Worm (Caenorhabditis elegans): ENCODE data around the gene psr-1.

psr-1 gene

ce11 chrIV:4613516-4613915 lies 39.5 kb upstream of the psr-1 start:
- no peak for TF ChIP-seq hlh-4 (tag; optimal IDR thresholded peaks at IDR 0.05)
- no peak for TF ChIP-seq lin-35 (GFP tag; optimal IDR thresholded peaks at IDR 0.05)
- TF ChIP-seq nhr-47 (tag; optimal IDR thresholded peaks at IDR 0.05), result peak; percentile 72
- TF ChIP-seq dsc-1 (tag; optimal IDR thresholded peaks at IDR 0.05), result peak; percentile 96
- TF ChIP-seq grh-1 (GFP tag; IDR thresholded peaks at IDR 0.05), result no peak
- TF ChIP-seq egl-27 (tag; optimal IDR thresholded peaks at IDR 0.05), result no peak
- TF ChIP-seq aha-1 (tag; optimal IDR thresholded peaks at IDR 0.05), result no peak
- TF ChIP-seq pax-3 (tag; optimal IDR thresholded peaks at IDR 0.05), result peak; percentile 64
- no peak for TF ChIP-seq sptf-1 (tag; optimal IDR thresholded peaks at IDR 0.05)
- peak; percentile 66 for TF ChIP-seq egl-13 (tag; optimal IDR thresholded peaks at IDR 0.05)
- TF ChIP-seq isw-1 (GFP tag; IDR thresholded peaks at IDR 0.05), result no peak
- TF ChIP-seq nhr-28 (tag; optimal IDR thresholded peaks at IDR 0.05), result no peak
- TF ChIP-seq irx-1 (tag; optimal IDR thresholded peaks at IDR 0.05), result no peak
- no peak for TF ChIP-seq vab-15 (tag; optimal IDR thresholded peaks at IDR 0.05)
- peak; percentile 11 for TF ChIP-seq fkh-10 (GFP tag; optimal IDR thresholded peaks at IDR 0.05)
- TF ChIP-seq sox-4 (tag; optimal IDR thresholded peaks at IDR 0.05), result peak; percentile 32
- TF ChIP-seq mdl-1 (tag; optimal IDR thresholded peaks at IDR 0.05), result no peak
- TF ChIP-seq fkh-8 (tag; optimal IDR thresholded peaks at IDR 0.05), result peak; percentile 86
- no peak for TF ChIP-seq nhr-84 (tag; optimal IDR thresholded peaks at IDR 0.05)
- peak; percentile 59 for TF ChIP-seq nhr-71 (tag; optimal IDR thresholded peaks at IDR 0.05)
- no peak for TF ChIP-seq ceh-63 (GFP tag; optimal IDR thresholded peaks at IDR 0.05)
- no peak for TF ChIP-seq F16B12.6 (tag; optimal IDR thresholded peaks at IDR 0.05)
- TF ChIP-seq nhr-19 (GFP tag; conservative IDR thresholded peaks at IDR 0.05), result no peak
- TF ChIP-seq unc-98 (GFP tag; IDR thresholded peaks at IDR 0.05), result no peak
- TF ChIP-seq tbx-2 (tag; optimal IDR thresholded peaks at IDR 0.05), result no peak
- TF ChIP-seq nhr-76 (tag; optimal IDR thresholded peaks at IDR 0.05), result no peak
- no peak for TF ChIP-seq elt-3 (tag; optimal IDR thresholded peaks at IDR 0.05)
- TF ChIP-seq tlp-1 (tag; optimal IDR thresholded peaks at IDR 0.05), result no peak
- no peak for TF ChIP-seq Y116A8C.19 (tag; optimal IDR thresholded peaks at IDR 0.05; ENCODE audit: borderline replicate concordance)
- peak; percentile 17 for TF ChIP-seq jun-1 (tag; optimal IDR thresholded peaks at IDR 0.05)
- TF ChIP-seq fkh-4 (tag; optimal IDR thresholded peaks at IDR 0.05; ENCODE audit: borderline replicate concordance), result no peak
- TF ChIP-seq hlh-17 (GFP tag; optimal IDR thresholded peaks at IDR 0.05; ENCODE audit: borderline replicate concordance), result no peak
- no peak for TF ChIP-seq efl-3 (GFP tag; optimal IDR thresholded peaks at IDR 0.05)
- no peak for TF ChIP-seq mef-2 (tag; optimal IDR thresholded peaks at IDR 0.05)
- no peak for TF ChIP-seq blmp-1 (tag; optimal IDR thresholded peaks at IDR 0.05)
- no peak for TF ChIP-seq unc-30 (tag; optimal IDR thresholded peaks at IDR 0.05)
- TF ChIP-seq hpl-2 (GFP tag; optimal IDR thresholded peaks at IDR 0.05), result no peak
- TF ChIP-seq aly-2 (tag; optimal IDR thresholded peaks at IDR 0.05), result no peak

- TF ChIP-seq efl-1 (optimal IDR thresholded peaks at IDR 0.05) (no peak), efl-1 (GFP tag; optimal IDR thresholded peaks at IDR 0.05 in 1 of 2) (peak in 1 of 2 experiments; percentile 41), lin-14 (GFP tag; optimal IDR thresholded peaks at IDR 0.05) (no peak)
These were observed 29.2 kb upstream of the psr-1 start for ce11 chrIV:4623852-4624251.

ce11 chrIV:4633393-4633792 lies 19.7 kb upstream of the psr-1 start, which contains the start of gene R105.1:
Gene R105.1, plus strand, starts transcription at chrIV:4633693.
- TF ChIP-seq ztf-11 (tag; optimal IDR thresholded peaks at IDR 0.05) (no peak), nhr-77 (tag; optimal IDR thresholded peaks at IDR 0.05) (no peak), C16A3.4 (tag; optimal IDR thresholded peaks at IDR 0.05) (no peak)
